Worm (Caenorhabditis elegans) whole organism, late embryonic: ENCODE measurements around the gene acl-5.

Source experiments
- K09A11.1 ChIP-seq: sonication (generic microtip); optimal IDR thresholded peaks from 2 replicates; lab custom pipeline; 2017; ENCODE audit warnings: antibody characterized with exemption, mild to moderate bottlenecking, missing genetic modification characterization, missing compliant biosample characterization; ENCODE audit not compliant: insufficient read depth
- T23F11.4 ChIP-seq: fragments of 200-800 bp; sonication (Bioruptor generic); optimal IDR thresholded peaks from 2 replicates; lab custom pipeline; 2018; ENCODE audit warnings: mild to moderate bottlenecking, missing genetic modification characterization, missing compliant biosample characterization
- Y22D7AL.16 ChIP-seq: sonication (generic microtip); optimal IDR thresholded peaks from 2 replicates; lab custom pipeline; 2016; ENCODE audit warnings: missing genetic modification characterization, missing compliant biosample characterization
- ama-1 ChIP-seq: fragments of 150-350 bp; optimal IDR thresholded peaks from 2 replicates; lab custom pipeline; 2014
- ceh-18 ChIP-seq: sonication (generic microtip); optimal IDR thresholded peaks from 2 replicates; lab custom pipeline; 2016; ENCODE audit warnings: missing genetic modification characterization, missing compliant biosample characterization
- ceh-19 ChIP-seq: fragments of 200-800 bp; sonication (Bioruptor generic); optimal IDR thresholded peaks from 2 replicates; lab custom pipeline; 2018; ENCODE audit warnings: mild to moderate bottlenecking, missing genetic modification characterization, missing compliant biosample characterization
- ceh-24 ChIP-seq: sonication (generic microtip); optimal IDR thresholded peaks from 2 replicates; lab custom pipeline; 2016; ENCODE audit warnings: mild to moderate bottlenecking, missing genetic modification characterization, missing compliant biosample characterization
- ceh-30 ChIP-seq: fragments of 150-350 bp; optimal IDR thresholded peaks from 2 replicates; lab custom pipeline; 2014; ENCODE audit warnings: missing biosample characterization, missing genetic modification characterization
- ceh-31 ChIP-seq: sonication (generic microtip); optimal IDR thresholded peaks from 2 replicates; lab custom pipeline; 2016; ENCODE audit warnings: missing genetic modification characterization, missing compliant biosample characterization
- ceh-34 ChIP-seq: sonication (generic microtip); optimal IDR thresholded peaks from 2 replicates; lab custom pipeline; 2016; ENCODE audit warnings: mild to moderate bottlenecking, missing genetic modification characterization, missing compliant biosample characterization
- ceh-45 ChIP-seq: fragments of 200-800 bp; sonication (Bioruptor generic); IDR thresholded peaks from 2 replicates; pipeline ENCODE4 v1.3.6; 2022; ENCODE audit warnings: missing genetic modification reagents, missing genetic modification characterization, missing compliant biosample characterization
- che-1 ChIP-seq: sonication (generic microtip); optimal IDR thresholded peaks from 2 replicates; lab custom pipeline; 2016; ENCODE audit warnings: mild to moderate bottlenecking, missing genetic modification characterization, missing compliant biosample characterization
- dmd-4 ChIP-seq: sonication (generic microtip); optimal IDR thresholded peaks from 2 replicates; lab custom pipeline; 2016; ENCODE audit warnings: borderline replicate concordance, missing genetic modification characterization, missing compliant biosample characterization
- elt-2 ChIP-seq: sonication (generic microtip); optimal IDR thresholded peaks from 2 replicates; lab custom pipeline; 2016; ENCODE audit warnings: missing genetic modification reagents, missing genetic modification characterization, missing compliant biosample characterization
- elt-4 ChIP-seq: sonication (generic microtip); optimal IDR thresholded peaks from 2 replicates; lab custom pipeline; 2016; ENCODE audit warnings: missing genetic modification characterization, missing compliant biosample characterization
- eyg-1 ChIP-seq: sonication (generic microtip); optimal IDR thresholded peaks from 2 replicates; lab custom pipeline; 2016; ENCODE audit warnings: missing genotype, missing genetic modification characterization, missing compliant biosample characterization
- gmeb-2 ChIP-seq: sonication (generic microtip); optimal IDR thresholded peaks from 2 replicates; lab custom pipeline; 2016; ENCODE audit warnings: missing genetic modification characterization, inconsistent platforms, missing compliant biosample characterization
- hlh-13 ChIP-seq: fragments of 200-800 bp; sonication (Bioruptor generic); optimal IDR thresholded peaks from 2 replicates; lab custom pipeline; 2018; ENCODE audit warnings: mild to moderate bottlenecking, missing genetic modification characterization, missing compliant biosample characterization
- hlh-15 ChIP-seq: sonication (generic microtip); optimal IDR thresholded peaks from 2 replicates; lab custom pipeline; 2016; ENCODE audit warnings: missing genetic modification characterization, missing compliant biosample characterization
- hlh-30 ChIP-seq: sonication (generic microtip); optimal IDR thresholded peaks from 2 replicates; lab custom pipeline; 2017; ENCODE audit warnings: antibody characterized with exemption, missing genetic modification characterization, missing compliant biosample characterization; ENCODE audit not compliant: insufficient read depth
- lim-6 ChIP-seq: sonication (generic microtip); optimal IDR thresholded peaks from 2 replicates; lab custom pipeline; 2016; ENCODE audit warnings: missing genetic modification characterization, missing compliant biosample characterization
- lin-11 ChIP-seq: fragments of 200-800 bp; sonication (Bioruptor generic); optimal IDR thresholded peaks from 2 replicates; lab custom pipeline; 2018; ENCODE audit warnings: mild to moderate bottlenecking, missing genetic modification characterization, missing compliant biosample characterization
- mec-3 ChIP-seq: sonication (generic microtip); optimal IDR thresholded peaks from 2 replicates; lab custom pipeline; 2016; ENCODE audit warnings: borderline replicate concordance, missing genetic modification characterization, missing compliant biosample characterization
- nhr-232 ChIP-seq: sonication (generic microtip); optimal IDR thresholded peaks from 2 replicates; lab custom pipeline; 2016; ENCODE audit warnings: missing genetic modification characterization, missing compliant biosample characterization
- npax-4 ChIP-seq: sonication (generic microtip); optimal IDR thresholded peaks from 2 replicates; lab custom pipeline; 2016; ENCODE audit warnings: missing genetic modification characterization, missing compliant biosample characterization
- pag-3 ChIP-seq: sonication (generic microtip); optimal IDR thresholded peaks from 2 replicates; lab custom pipeline; 2016; ENCODE audit warnings: missing compliant biosample characterization, missing genetic modification characterization, borderline replicate concordance
- pat-9 ChIP-seq: fragments of 200-800 bp; sonication (Bioruptor generic); optimal IDR thresholded peaks from 2 replicates; lab custom pipeline; 2018; ENCODE audit warnings: mild to moderate bottlenecking, missing genetic modification characterization, moderate library complexity, missing compliant biosample characterization
- pax-1 ChIP-seq: fragments of 150-350 bp; optimal IDR thresholded peaks from 2 replicates; lab custom pipeline; 2014; ENCODE audit warnings: missing biosample characterization, missing genetic modification characterization
- pha-4 ChIP-seq: fragments of 150-350 bp; optimal IDR thresholded peaks from 2 replicates; lab custom pipeline; 2018; ENCODE audit warnings: missing biosample characterization, missing genetic modification reagents, missing genetic modification characterization
- pqm-1 ChIP-seq: sonication (generic microtip); optimal IDR thresholded peaks from 2 replicates; lab custom pipeline; 2016; ENCODE audit warnings: missing genetic modification characterization, missing compliant biosample characterization
- pros-1 ChIP-seq: fragments of 150-350 bp; optimal IDR thresholded peaks from 2 replicates; lab custom pipeline; 2014; ENCODE audit warnings: missing biosample characterization, missing genetic modification reagents, missing genetic modification characterization
- ref-2 ChIP-seq: sonication (generic microtip); optimal IDR thresholded peaks from 2 replicates; lab custom pipeline; 2016; ENCODE audit warnings: missing genetic modification characterization, missing compliant biosample characterization
- rnt-1 ChIP-seq: sonication (generic microtip); optimal IDR thresholded peaks from 2 replicates; lab custom pipeline; 2016; ENCODE audit warnings: missing genetic modification characterization, missing compliant biosample characterization
- sdc-2 ChIP-seq: sonication (generic microtip); optimal IDR thresholded peaks from 2 replicates; lab custom pipeline; 2016; ENCODE audit warnings: missing genotype, missing genetic modification characterization, missing compliant biosample characterization
- sox-2 ChIP-seq: fragments of 200-800 bp; sonication (Bioruptor generic); IDR thresholded peaks from 2 replicates; pipeline ENCODE4 v1.3.6; 2022; ENCODE audit warnings: missing genetic modification reagents, missing genetic modification characterization, missing compliant biosample characterization
- sox-4 ChIP-seq: sonication (generic microtip); optimal IDR thresholded peaks from 2 replicates; lab custom pipeline; 2017; ENCODE audit warnings: mild to moderate bottlenecking, missing genetic modification characterization, inconsistent platforms, missing compliant biosample characterization
- syd-9 ChIP-seq: sonication (generic microtip); optimal IDR thresholded peaks from 2 replicates; lab custom pipeline; 2016; ENCODE audit warnings: mild to moderate bottlenecking, missing genetic modification characterization, moderate library complexity, missing compliant biosample characterization
- tbx-2 ChIP-seq: sonication (generic microtip); optimal IDR thresholded peaks from 2 replicates; lab custom pipeline; 2016; ENCODE audit warnings: missing genetic modification characterization, missing compliant biosample characterization
- ttx-3 ChIP-seq: sonication (generic microtip); optimal IDR thresholded peaks from 2 replicates; lab custom pipeline; 2016; ENCODE audit warnings: missing genetic modification reagents, missing genetic modification characterization, missing compliant biosample characterization
- unc-3 ChIP-seq, 2 experiments: fragments of 200-800 bp in 1 of 2; sonication (Bioruptor generic) in 1 of 2; sonication (generic microtip) in 1 of 2; conservative IDR thresholded peaks in 1 of 2; optimal IDR thresholded peaks in 1 of 2; 2 replicates each; pipeline versions ENCODE4 v1.3.6 to Lab custom; 2016 to 2022; ENCODE audit warnings: missing compliant biosample characterization in 2 of 2, missing genetic modification characterization in 2 of 2, missing genetic modification reagents in 1 of 2
- unc-42 ChIP-seq: sonication (generic microtip); optimal IDR thresholded peaks from 2 replicates; lab custom pipeline; 2016; ENCODE audit warnings: missing genotype, missing genetic modification characterization, missing compliant biosample characterization
- unc-55 ChIP-seq: sonication (generic microtip); optimal IDR thresholded peaks from 2 replicates; lab custom pipeline; 2017; ENCODE audit warnings: missing biosample characterization, missing genetic modification reagents, missing genetic modification characterization
- unc-86 ChIP-seq: sonication (generic microtip); optimal IDR thresholded peaks from 2 replicates; lab custom pipeline; 2016; ENCODE audit warnings: missing genetic modification characterization, missing compliant biosample characterization
- zip-5 ChIP-seq: sonication (generic microtip); optimal IDR thresholded peaks from 2 replicates; lab custom pipeline; 2016; ENCODE audit warnings: missing genetic modification characterization, missing compliant biosample characterization

Gene acl-5

ce11 chrX:10332035-10332614 is 4.9 kb upstream of the acl-5 start:
- TF ChIP-seq pax-1 (no peak), che-1 (no peak), unc-3 (GFP tag; conservative IDR thresholded peaks at IDR 0.05; lab: Robert Waterston, UW) (no peak), unc-3 (tag; optimal IDR thresholded peaks at IDR 0.05; lab: Kevin White, UChicago) (no peak), unc-42 (tag; lab: Kevin White, UChicago) (peak; percentile 39), dmd-4 (tag; lab: Kevin White, UChicago) (no peak), K09A11.1 (tag; lab: Kevin White, UChicago) (no peak), pros-1 (tag; lab: Kevin White, UChicago) (no peak), tbx-2 (peak; percentile 20), syd-9 (peak; percentile 10), rnt-1 (tag; lab: Kevin White, UChicago) (peak; percentile 24), lin-11 (tag; lab: Kevin White, UChicago) (no peak), ama-1 (lab: Kevin White, UChicago) (no peak), pat-9 (tag; lab: Kevin White, UChicago) (no peak), ceh-31 (tag; lab: Kevin White, UChicago) (peak; percentile 41), ceh-19 (GFP tag; lab: Kevin White, UChicago) (no peak), hlh-30 (tag; lab: Kevin White, UChicago) (no peak), ceh-30 (no peak), unc-55 (GFP tag; lab: Kevin White, UChicago) (peak; percentile 25), Y22D7AL.16 (tag; lab: Kevin White, UChicago) (no peak), gmeb-2 (no peak), sox-4 (tag; lab: Kevin White, UChicago) (no peak), ceh-24 (no peak), ttx-3 (no peak), pag-3 (tag; lab: Kevin White, UChicago) (no peak), ref-2 (tag; lab: Kevin White, UChicago) (no peak), nhr-232 (tag; lab: Kevin White, UChicago) (no peak), T23F11.4 (GFP tag; lab: Kevin White, UChicago) (no peak), eyg-1 (tag; lab: Kevin White, UChicago) (no peak), lim-6 (no peak), pqm-1 (no peak), zip-5 (tag; lab: Kevin White, UChicago) (no peak), ceh-34 (tag; lab: Kevin White, UChicago) (peak; percentile 0), pha-4 (tag; lab: Kevin White, UChicago) (no peak), hlh-13 (no peak), ceh-18 (tag; lab: Kevin White, UChicago) (peak; percentile 5), sdc-2 (no peak), mec-3 (no peak), hlh-15 (tag; lab: Kevin White, UChicago) (no peak)

- TF ChIP-seq hlh-15 (tag; lab: Kevin White, UChicago) (no peak), pag-3 (tag; lab: Kevin White, UChicago) (no peak), unc-55 (GFP tag; lab: Kevin White, UChicago) (no peak), sox-2 (no peak), lim-6 (no peak), che-1 (no peak), ceh-34 (tag; lab: Kevin White, UChicago) (no peak), elt-2 (tag; lab: Kevin White, UChicago) (no peak), ceh-45 (no peak), ceh-30 (no peak), tbx-2 (no peak), npax-4 (tag; lab: Kevin White, UChicago) (no peak), unc-86 (tag; lab: Kevin White, UChicago) (no peak), elt-4 (tag; lab: Kevin White, UChicago) (no peak), hlh-13 (no peak), syd-9 (no peak), unc-42 (tag; lab: Kevin White, UChicago) (no peak)
These were observed 5.9 kb downstream of the acl-5 start for ce11 chrX:10321401-10321800.
